Fruit fly (Drosophila melanogaster): Measurements from ENCODE around the gene CG9536.

Gene CG9536

DNA sequence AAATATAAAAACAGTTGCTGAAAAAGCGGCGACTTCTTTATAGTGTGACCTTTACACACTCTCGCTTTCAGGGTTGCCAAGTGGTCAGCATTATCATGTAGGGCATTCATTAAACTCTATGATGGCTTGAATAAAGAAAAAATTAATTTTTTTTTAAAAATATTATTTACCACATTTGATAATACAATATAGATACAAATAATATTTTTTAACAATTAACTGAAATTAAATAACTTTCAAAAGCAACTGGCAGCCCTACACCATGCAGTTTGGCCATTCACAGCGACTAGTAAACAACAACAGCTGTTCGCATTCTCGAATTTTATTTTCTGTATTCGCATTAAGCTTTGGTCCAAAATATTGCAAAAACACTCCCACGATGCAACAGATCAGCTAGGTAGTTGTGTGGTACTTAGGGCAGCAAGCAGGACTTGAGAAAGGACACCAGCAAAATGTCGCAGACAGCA, 14.0 kb upstream of the CG9536 start, which contains the start of the genes Phf5a and CG31638 (continued):
- TF ChIP-seq D19B (GFP tag; optimal IDR thresholded peaks at IDR 0.05) (peak; percentile 84), D (optimal IDR thresholded peaks at IDR 0.05) (no peak), D (GFP tag; optimal IDR thresholded peaks at IDR 0.05) (peak; percentile 90), CG1603 (tag; optimal IDR thresholded peaks at IDR 0.05) (peak; percentile 44), Hr3 (GFP tag; optimal IDR thresholded peaks at IDR 0.05) (peak; percentile 98), CG8281 (tag; optimal IDR thresholded peaks at IDR 0.05) (peak; percentile 84), NC2α (GFP tag; optimal IDR thresholded peaks at IDR 0.05) (no peak), CG13287 (GFP tag; IDR thresholded peaks at IDR 0.05; ENCODE audit: partially characterized antibody) (peak; percentile 71), CG18011 (GFP tag; optimal IDR thresholded peaks at IDR 0.05) (peak; percentile 82), CG12942 (GFP tag; optimal IDR thresholded peaks at IDR 0.05) (peak; percentile 93), C15 (GFP tag; IDR thresholded peaks at IDR 0.05) (peak; percentile 93), Pdp1 (GFP tag; optimal IDR thresholded peaks at IDR 0.05) (peak; percentile 14 to 87), Camta (GFP tag; optimal IDR thresholded peaks at IDR 0.05) (peak; percentile 40), CG11085 (GFP tag; IDR thresholded peaks at IDR 0.05) (peak; percentile 97), CG32772 (GFP tag; IDR thresholded peaks at IDR 0.05) (peak; percentile 98), CHES-1-like (GFP tag; optimal IDR thresholded peaks at IDR 0.05) (peak; percentile 80), CG42726 (GFP tag; IDR thresholded peaks at IDR 0.05; ENCODE audit: partially characterized antibody) (no peak), odd (GFP tag; optimal IDR thresholded peaks at IDR 0.05) (peak; percentile 72), Chrac-16 (GFP tag; optimal IDR thresholded peaks at IDR 0.05) (peak; percentile 96), CG4820 (GFP tag; optimal IDR thresholded peaks at IDR 0.05) (peak; percentile 51), ttk (GFP tag; IDR thresholded peaks at IDR 0.05) (peak; percentile 54), vvl (GFP tag; IDR thresholded peaks at IDR 0.05) (peak; percentile 82), CG8924 (tag; optimal IDR thresholded peaks at IDR 0.05) (peak; percentile 92), fu2 (GFP tag; optimal IDR thresholded peaks at IDR 0.05) (peak; percentile 76), gro (GFP tag; optimal IDR thresholded peaks at IDR 0.05) (no peak), D19A (tag; optimal IDR thresholded peaks at IDR 0.05) (peak; percentile 54), CG9876 (GFP tag; optimal IDR thresholded peaks at IDR 0.05) (peak; percentile 28), Vsx1 (GFP tag; optimal IDR thresholded peaks at IDR 0.05) (peak; percentile 84), insv (GFP tag; optimal IDR thresholded peaks at IDR 0.05) (peak in 1 of 2 experiments; percentile 19), chinmo (GFP tag; IDR thresholded peaks at IDR 0.05; ENCODE audit: partially characterized antibody) (no peak), Trl (optimal IDR thresholded peaks at IDR 0.05) (no peak), Trl (GFP tag; optimal IDR thresholded peaks at IDR 0.05) (peak; percentile 30), CG3163 (GFP tag; optimal IDR thresholded peaks at IDR 0.05) (no peak), CG17359 (tag; optimal IDR thresholded peaks at IDR 0.05) (peak; percentile 99), bsh (GFP tag; optimal IDR thresholded peaks at IDR 0.05) (peak; percentile 50 to 68), CG8089 (GFP tag; optimal IDR thresholded peaks at IDR 0.05) (peak; percentile 72), CG14860 (GFP tag; IDR thresholded peaks at IDR 0.05; ENCODE audit: partially characterized antibody) (no peak), hth (optimal IDR thresholded peaks at IDR 0.05) (no peak), Dll (GFP tag; IDR thresholded peaks at IDR 0.05; ENCODE audit: partially characterized antibody) (0 out of 4 replicates have a peak, but pooled peaks have one; percentile 52), wor (GFP tag; IDR thresholded peaks at IDR 0.05) (0 out of 2 replicates have a peak, but pooled peaks have one; percentile 16), cwo (GFP tag; optimal IDR thresholded peaks at IDR 0.05) (peak; percentile 87), lab (GFP tag; optimal IDR thresholded peaks at IDR 0.05) (peak; percentile 97), ab (GFP tag; optimal IDR thresholded peaks at IDR 0.05) (peak; percentile 66), CG5180 (GFP tag; optimal IDR thresholded peaks at IDR 0.05) (peak; percentile 66), Lpt (GFP tag; optimal IDR thresholded peaks at IDR 0.05) (no peak), unpg (GFP tag; optimal IDR thresholded peaks at IDR 0.05) (peak; percentile 87), CG7839 (tag; optimal IDR thresholded peaks at IDR 0.05) (peak; percentile 87), slou (GFP tag; optimal IDR thresholded peaks at IDR 0.05) (peak; percentile 83), ara (GFP tag; IDR thresholded peaks at IDR 0.05) (peak; percentile 95), CG16863 (GFP tag; optimal IDR thresholded peaks at IDR 0.05) (peak; percentile 33), bab2 (GFP tag; optimal IDR thresholded peaks at IDR 0.05) (peak; percentile 13)
